Fruit fly (Drosophila melanogaster) whole organism, adult: ENCODE results near the gene CG10516.

ENCODE experiments used
- CG1620 ChIP-seq: fragments of 200-800 bp; sonication (Bioruptor generic); optimal IDR thresholded peaks from 2 replicates; lab custom pipeline; 2016; ENCODE audit warnings: missing biosample characterization, missing genetic modification characterization
- kay ChIP-seq: fragments of 200-800 bp; sonication (Bioruptor generic); peaks from one replicate; lab custom pipeline; 2016; ENCODE audit warnings: missing biosample characterization, missing genetic modification characterization, borderline replicate concordance

- no peak for TF ChIP-seq kay (GFP tag; lab: Kevin White, UChicago)
- no peak for TF ChIP-seq CG1620
Measured at dm6 chr3L:15978224-15978623, 10.2 kb downstream of the CG10516 start, which contains the start of gene CG17028.
